Worm (Caenorhabditis elegans) whole organism, L4 larva: Measurements from ENCODE around the gene C09E8.6.

Experiments used
- D1046.2 ChIP-seq: fragments of 200-800 bp; sonication (Bioruptor generic); IDR thresholded peaks from 2 replicates; pipeline ENCODE4 v1.3.6; 2022; ENCODE audit warnings: missing genetic modification characterization, missing compliant biosample characterization
- F26F4.8 ChIP-seq: fragments of 200-800 bp; sonication (Bioruptor generic); conservative IDR thresholded peaks from 2 replicates; pipeline ENCODE4 v1.3.6; 2022; ENCODE audit warnings: missing genetic modification characterization, missing compliant biosample characterization
- F49E8.2 ChIP-seq: sonication (generic microtip); optimal IDR thresholded peaks from 2 replicates; lab custom pipeline; 2016; ENCODE audit warnings: missing compliant biosample characterization, mild to moderate bottlenecking, missing genetic modification characterization, borderline replicate concordance
- R02D3.7 ChIP-seq: fragments of 150-350 bp; sonication (generic microtip); optimal IDR thresholded peaks from 3 replicates; lab custom pipeline; 2014; ENCODE audit warnings: missing biosample characterization, missing genetic modification characterization
- T20F7.1 ChIP-seq: fragments of 200-800 bp; sonication (Bioruptor generic); optimal IDR thresholded peaks from 2 replicates; lab custom pipeline; 2018; ENCODE audit warnings: mild to moderate bottlenecking, missing genetic modification characterization, missing compliant biosample characterization
- T26A8.4 ChIP-seq: fragments of 200-800 bp; sonication (Bioruptor generic); IDR thresholded peaks from 2 replicates; pipeline ENCODE4 v1.3.6; 2022; ENCODE audit warnings: missing genetic modification characterization, missing compliant biosample characterization
- Y105C5A.15 ChIP-seq: fragments of 200-800 bp; sonication (Bioruptor generic); IDR thresholded peaks from 2 replicates; pipeline ENCODE4 v1.3.6; 2022; ENCODE audit warnings: missing genetic modification characterization, missing compliant biosample characterization
- aly-2 ChIP-seq: sonication (generic microtip); optimal IDR thresholded peaks from 2 replicates; lab custom pipeline; 2018; ENCODE audit warnings: missing biosample characterization, missing genetic modification characterization
- arid-1 ChIP-seq: fragments of 200-800 bp; sonication (Bioruptor generic); conservative IDR thresholded peaks from 2 replicates; pipeline ENCODE4 v1.3.6; 2022; ENCODE audit warnings: missing genetic modification reagents, missing genetic modification characterization, missing compliant biosample characterization
- ceh-28 ChIP-seq: fragments of 150-350 bp; optimal IDR thresholded peaks from 2 replicates; lab custom pipeline; 2014; ENCODE audit warnings: missing biosample characterization, missing genetic modification reagents, missing genetic modification characterization
- ctbp-1 ChIP-seq: fragments of 200-800 bp; sonication (Bioruptor generic); IDR thresholded peaks from 2 replicates; pipeline ENCODE4 v1.3.6; 2022; ENCODE audit warnings: missing genetic modification reagents, missing genetic modification characterization, missing compliant biosample characterization
- dmd-6 ChIP-seq: fragments of 200-800 bp; sonication (Bioruptor generic); IDR thresholded peaks from 2 replicates; pipeline ENCODE4 v1.3.6; 2022; ENCODE audit warnings: missing genetic modification reagents, missing genetic modification characterization, missing compliant biosample characterization
- dmd-8 ChIP-seq: fragments of 200-800 bp; sonication (Bioruptor generic); IDR thresholded peaks from 2 replicates; pipeline ENCODE4 v1.3.6; 2022; ENCODE audit warnings: missing genetic modification characterization, missing compliant biosample characterization
- dmd-9 ChIP-seq: fragments of 200-800 bp; sonication (Bioruptor generic); IDR thresholded peaks from 2 replicates; pipeline ENCODE4 v1.3.6; 2022; ENCODE audit warnings: missing genetic modification reagents, missing genetic modification characterization, missing compliant biosample characterization
- duxl-1 ChIP-seq: sonication (generic microtip); optimal IDR thresholded peaks from 2 replicates; lab custom pipeline; 2016; ENCODE audit warnings: mild to moderate bottlenecking, missing genetic modification characterization, moderate library complexity, missing compliant biosample characterization; ENCODE audit not compliant: poor library complexity
- dve-1 ChIP-seq: sonication (generic microtip); optimal IDR thresholded peaks from 2 replicates; lab custom pipeline; 2017; ENCODE audit warnings: antibody characterized with exemption, mild to moderate bottlenecking, missing genetic modification characterization, missing compliant biosample characterization; ENCODE audit not compliant: insufficient read depth
- gei-8 ChIP-seq: fragments of 200-800 bp; sonication (Bioruptor generic); optimal IDR thresholded peaks from 2 replicates; lab custom pipeline; 2018; ENCODE audit warnings: mild to moderate bottlenecking, missing genetic modification characterization, missing compliant biosample characterization
- lim-7 ChIP-seq: fragments of 200-800 bp; sonication (Bioruptor generic); IDR thresholded peaks from 2 replicates; pipeline ENCODE4 v1.3.6; 2022; ENCODE audit warnings: missing genetic modification characterization, missing compliant biosample characterization
- lin-1 ChIP-seq: fragments of 200-800 bp; sonication (Bioruptor generic); IDR thresholded peaks from 2 replicates; pipeline ENCODE4 v1.3.6; 2022; ENCODE audit warnings: missing genetic modification reagents, missing genetic modification characterization, missing compliant biosample characterization
- lin-38 ChIP-seq: fragments of 200-800 bp; sonication (Bioruptor generic); IDR thresholded peaks from 2 replicates; pipeline ENCODE4 v1.3.6; 2022; ENCODE audit warnings: missing genetic modification reagents, missing genetic modification characterization, missing compliant biosample characterization
- lir-3 ChIP-seq: sonication (generic microtip); optimal IDR thresholded peaks from 2 replicates; lab custom pipeline; 2016; ENCODE audit warnings: mild to moderate bottlenecking, missing genetic modification characterization, missing compliant biosample characterization
- mep-1 ChIP-seq: fragments of 150-350 bp; sonication (generic microtip); optimal IDR thresholded peaks from 3 replicates; lab custom pipeline; 2014; ENCODE audit warnings: missing biosample characterization, missing genetic modification characterization
- mes-2 ChIP-seq: sonication (generic microtip); optimal IDR thresholded peaks from 2 replicates; lab custom pipeline; 2016; ENCODE audit warnings: missing genotype, mild to moderate bottlenecking, missing genetic modification characterization, missing compliant biosample characterization; ENCODE audit not compliant: poor library complexity, severe bottlenecking
- mxl-3 ChIP-seq: fragments of 200-800 bp; sonication (Bioruptor generic); optimal IDR thresholded peaks from 2 replicates; lab custom pipeline; 2018; ENCODE audit warnings: mild to moderate bottlenecking, missing genetic modification characterization, missing compliant biosample characterization
- nhr-10 ChIP-seq: fragments of 150-350 bp; optimal IDR thresholded peaks from 2 replicates; lab custom pipeline; 2014; ENCODE audit warnings: missing biosample characterization, missing genetic modification characterization
- nhr-111 ChIP-seq: fragments of 200-800 bp; sonication (Bioruptor generic); optimal IDR thresholded peaks from 2 replicates; lab custom pipeline; 2018; ENCODE audit warnings: mild to moderate bottlenecking, missing genetic modification characterization, missing compliant biosample characterization
- nhr-237 ChIP-seq: sonication (generic microtip); optimal IDR thresholded peaks from 2 replicates; lab custom pipeline; 2017; ENCODE audit warnings: missing biosample characterization, missing genetic modification characterization
- nhr-25 ChIP-seq: sonication (generic microtip); optimal IDR thresholded peaks from 2 replicates; lab custom pipeline; 2017; ENCODE audit warnings: missing genetic modification characterization, mild to moderate bottlenecking, missing compliant biosample characterization, antibody characterized with exemption, moderate library complexity, borderline replicate concordance; ENCODE audit not compliant: insufficient read depth
- nhr-48 ChIP-seq: sonication (generic microtip); optimal IDR thresholded peaks from 2 replicates; lab custom pipeline; 2016; ENCODE audit warnings: mild to moderate bottlenecking, missing genetic modification characterization, missing compliant biosample characterization
- pha-4 ChIP-seq, 2 experiments: fragments of 150-350 bp in 1 of 2; fragments of 200-800 bp in 1 of 2; sonication (Bioruptor generic) in 1 of 2; IDR thresholded peaks in 1 of 2; optimal IDR thresholded peaks in 1 of 2; 2 replicates each; pipeline versions ENCODE4 v1.3.6 to Lab custom; 2014 to 2022; ENCODE audit warnings: missing genetic modification characterization in 2 of 2, missing genetic modification reagents in 2 of 2, missing biosample characterization in 1 of 2, missing compliant biosample characterization in 1 of 2
- pqm-1 ChIP-seq: sonication (generic microtip); optimal IDR thresholded peaks from 2 replicates; lab custom pipeline; 2017; ENCODE audit warnings: missing biosample characterization, missing genetic modification characterization
- rbr-2 ChIP-seq: sonication (generic microtip); optimal IDR thresholded peaks from 2 replicates; lab custom pipeline; 2016; ENCODE audit warnings: missing genotype, missing genetic modification characterization, missing compliant biosample characterization
- set-16 ChIP-seq: fragments of 200-800 bp; sonication (Bioruptor generic); IDR thresholded peaks from 2 replicates; pipeline ENCODE4 v1.3.6; 2022; ENCODE audit warnings: missing genetic modification reagents, missing genetic modification characterization, missing compliant biosample characterization
- snpc-1.2 ChIP-seq: fragments of 200-800 bp; sonication (Bioruptor generic); IDR thresholded peaks from 2 replicates; pipeline ENCODE4 v1.3.6; 2022; ENCODE audit warnings: missing genetic modification reagents, missing genetic modification characterization, missing compliant biosample characterization
- snpc-4 ChIP-seq: fragments of 150-350 bp; optimal IDR thresholded peaks from 2 replicates; lab custom pipeline; 2014; ENCODE audit warnings: missing biosample characterization, missing genetic modification characterization
- spr-1 ChIP-seq: sonication (generic microtip); optimal IDR thresholded peaks from 2 replicates; lab custom pipeline; 2016; ENCODE audit warnings: mild to moderate bottlenecking, missing genetic modification characterization, missing compliant biosample characterization
- tag-97 ChIP-seq: fragments of 200-800 bp; sonication (Bioruptor generic); IDR thresholded peaks from 2 replicates; pipeline ENCODE4 v1.3.6; 2022; ENCODE audit warnings: missing genetic modification characterization, missing compliant biosample characterization
- tra-1 ChIP-seq: fragments of 200-800 bp; sonication (Bioruptor generic); IDR thresholded peaks from 2 replicates; pipeline ENCODE4 v1.3.6; 2022; ENCODE audit warnings: missing genetic modification reagents, missing genetic modification characterization, missing compliant biosample characterization
- zfp-2 ChIP-seq: sonication (generic microtip); optimal IDR thresholded peaks from 2 replicates; lab custom pipeline; 2016; ENCODE audit warnings: mild to moderate bottlenecking, missing genetic modification characterization, missing compliant biosample characterization
- zfp-3 ChIP-seq: fragments of 200-800 bp; sonication (Bioruptor generic); conservative IDR thresholded peaks from 2 replicates; pipeline ENCODE4 v1.3.6; 2022; ENCODE audit warnings: missing genetic modification reagents, missing genetic modification characterization, missing compliant biosample characterization
- ztf-11 ChIP-seq: fragments of 150-350 bp; optimal IDR thresholded peaks from 2 replicates; lab custom pipeline; 2014; ENCODE audit warnings: missing biosample characterization, missing genetic modification characterization

The C09E8.6 gene

DNA sequence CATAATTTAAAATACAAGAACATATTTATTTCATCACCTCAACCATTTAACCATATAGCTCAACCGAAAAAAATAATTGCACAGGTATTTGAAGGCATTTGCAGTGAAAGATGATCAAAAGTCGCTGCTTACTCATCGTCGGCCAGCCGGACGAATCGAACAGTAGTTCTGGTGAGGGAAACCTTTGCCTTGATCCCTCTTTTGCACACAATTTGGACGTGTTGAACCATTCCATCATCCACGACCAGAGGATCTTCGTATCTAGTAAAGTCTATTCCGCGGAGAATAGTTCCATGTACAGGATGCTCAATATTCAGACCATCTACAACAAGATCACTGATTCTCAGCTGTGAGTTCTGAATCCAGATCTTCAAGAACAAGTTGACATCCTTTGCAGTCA is 25.7 kb downstream of the C09E8.6 start:
- TF ChIP-seq duxl-1 (tag; lab: Kevin White, UChicago): peak; percentile 24
- peak; percentile 46 for TF ChIP-seq F49E8.2
- peak; percentile 63; the same call in 1 of the 2 replicates for TF ChIP-seq dmd-8 (GFP tag; lab: Robert Waterston, UW)
- peak; percentile 41 for TF ChIP-seq lin-38 (GFP tag; lab: Robert Waterston, UW)
- TF ChIP-seq ceh-28 (tag; lab: Kevin White, UChicago): no peak
- TF ChIP-seq dmd-6 (GFP tag; lab: Robert Waterston, UW): no peak
- TF ChIP-seq snpc-1.2: 0 out of 2 replicates have a peak, but pooled peaks have one; percentile 39

DNA sequence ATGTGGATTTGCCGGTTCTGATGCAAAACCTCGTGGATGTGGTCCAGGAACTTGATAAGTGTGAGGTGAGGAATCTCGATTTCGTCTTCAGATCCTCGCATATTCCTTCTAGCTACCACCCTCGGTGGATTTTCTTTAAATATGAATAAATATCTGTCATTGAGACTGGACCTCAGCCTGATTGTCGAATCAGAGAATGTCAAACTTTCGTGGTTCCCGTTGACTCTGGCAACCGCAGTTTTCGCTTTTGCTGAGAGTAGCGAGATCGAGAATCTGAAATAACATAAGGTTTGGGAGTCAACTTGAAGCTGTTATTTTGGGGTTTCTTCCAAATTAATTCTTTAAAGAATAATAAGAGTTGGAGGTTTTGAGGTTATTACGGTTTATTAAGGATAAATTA is 26.4 kb downstream of the C09E8.6 start, which contains the start of gene fbxb-14:
fbxb-14 (minus strand) TSS at position 101 of the 400 bp plus-strand sequence.
- TF ChIP-seq zfp-3 (GFP tag; lab: Robert Waterston, UW) (no peak), pqm-1 (tag; lab: Kevin White, UChicago) (no peak), dmd-6 (GFP tag; lab: Robert Waterston, UW) (no peak), mes-2 (no peak), zfp-2 (tag; lab: Kevin White, UChicago) (no peak), snpc-4 (no peak), ztf-11 (tag; lab: Kevin White, UChicago) (no peak), R02D3.7 (tag; lab: Kevin White, UChicago) (no peak), nhr-111 (GFP tag; lab: Kevin White, UChicago) (no peak), spr-1 (tag; lab: Kevin White, UChicago) (no peak), dmd-9 (GFP tag; lab: Robert Waterston, UW) (no peak), T26A8.4 (GFP tag; lab: Robert Waterston, UW) (no peak), D1046.2 (no peak), Y105C5A.15 (GFP tag; lab: Robert Waterston, UW) (no peak), rbr-2 (tag; lab: Kevin White, UChicago) (no peak), pha-4 (GFP tag; IDR thresholded peaks at IDR 0.05; lab: Robert Waterston, UW) (no peak), pha-4 (tag; optimal IDR thresholded peaks at IDR 0.05; lab: Kevin White, UChicago) (no peak), set-16 (GFP tag; lab: Robert Waterston, UW) (no peak), nhr-25 (tag; lab: Kevin White, UChicago) (no peak), aly-2 (tag; lab: Kevin White, UChicago) (no peak), mep-1 (no peak)

DNA sequence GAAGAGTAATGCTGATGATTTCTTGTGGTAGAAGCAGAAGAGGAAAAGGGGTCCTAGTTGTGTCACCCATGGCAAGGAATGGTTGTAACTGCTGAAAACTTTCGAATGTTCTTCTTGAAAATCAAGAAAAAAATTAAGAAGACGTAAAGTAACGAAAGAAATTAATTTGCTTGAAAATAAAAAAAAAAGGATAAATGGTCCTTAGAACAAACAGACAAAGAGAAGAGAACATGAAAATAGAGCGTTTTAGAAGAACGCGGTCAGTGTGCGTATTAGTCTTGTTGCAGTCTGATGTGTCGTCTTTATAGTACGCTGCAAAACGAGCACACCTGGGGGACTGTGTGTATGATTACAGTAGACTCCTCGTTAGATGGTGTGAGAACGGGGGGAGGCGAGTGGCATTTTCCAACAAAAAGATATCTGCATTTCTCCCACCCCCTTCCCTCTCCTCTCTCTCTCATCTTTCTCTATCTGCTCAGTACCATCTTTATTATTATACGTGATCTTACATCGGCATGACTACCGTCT is 28.1 kb downstream of the C09E8.6 start, which contains the start of the genes W08F4.12 and W08F4.13:
W08F4.12 (minus strand) TSS at position 101 of the 528 bp plus-strand sequence.
W08F4.13 (plus strand) TSS at position 478 of the 528 bp plus-strand sequence.
- no peak for TF ChIP-seq arid-1
- no peak for TF ChIP-seq lin-1
- TF ChIP-seq F26F4.8 (GFP tag; lab: Robert Waterston, UW): no peak
- no peak for TF ChIP-seq gei-8 (GFP tag; lab: Kevin White, UChicago)
- no peak for TF ChIP-seq dve-1 (tag; lab: Kevin White, UChicago)
- no peak for TF ChIP-seq lim-7
- no peak for TF ChIP-seq nhr-48

DNA sequence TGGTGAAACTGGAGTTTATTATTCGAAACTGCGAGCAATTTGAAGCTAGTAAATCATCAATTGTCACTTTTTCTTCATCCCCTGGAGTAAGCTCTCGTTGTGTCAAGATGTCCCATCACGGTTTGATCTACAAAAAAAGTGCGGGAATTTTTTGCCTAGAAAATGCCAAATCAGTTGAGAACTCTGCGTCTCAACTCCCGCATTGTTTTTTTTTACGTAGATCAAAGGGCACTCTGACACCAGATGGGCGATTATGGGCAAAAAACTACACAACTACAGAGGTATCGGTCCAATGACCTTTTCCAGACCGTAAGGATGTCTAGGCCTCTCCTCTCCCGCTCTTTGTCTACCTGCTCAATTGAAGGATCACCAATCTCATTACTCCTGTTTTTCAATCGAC is 31.2 kb downstream of the C09E8.6 start, which contains the start of gene fbxb-34:
fbxb-34 (plus strand) TSS at position 301 of the 400 bp plus-strand sequence.
- TF ChIP-seq mxl-3 (GFP tag; lab: Kevin White, UChicago) (no peak), ctbp-1 (no peak), nhr-237 (tag; lab: Kevin White, UChicago) (no peak), spr-1 (tag; lab: Kevin White, UChicago) (no peak), tag-97 (GFP tag; lab: Robert Waterston, UW) (no peak), arid-1 (no peak), nhr-48 (no peak), tra-1 (no peak), lir-3 (tag; lab: Kevin White, UChicago) (no peak), D1046.2 (no peak), snpc-1.2 (no peak), Y105C5A.15 (GFP tag; lab: Robert Waterston, UW) (no peak), nhr-10 (tag; lab: Kevin White, UChicago) (no peak), T20F7.1 (GFP tag; lab: Kevin White, UChicago) (no peak)
